Fruit fly (Drosophila melanogaster) whole organism, embryonic: ENCODE measurements around the gene CG46460.
A peak's percentile ranks its signal among the peaks of the same experiment; 100 is the strongest.

ENCODE experiments used
- Ada2b ChIP-seq: fragments of 200-800 bp; sonication (Bioruptor generic); IDR thresholded peaks from 2 replicates; pipeline ENCODE4 v1.3.6; 2022; ENCODE audit warnings: missing biosample characterization, missing genetic modification characterization
- Awh ChIP-seq: fragments of 200-800 bp; sonication (Bioruptor generic); IDR thresholded peaks from 2 replicates; pipeline ENCODE4, ENCODE4 v1.3.6; 2022; ENCODE audit warnings: missing biosample characterization, missing genetic modification characterization
- CG10209 ChIP-seq: fragments of 200-800 bp; sonication (Bioruptor generic); optimal IDR thresholded peaks from 3 replicates; lab custom pipeline; 2017; ENCODE audit warnings: missing biosample characterization, mild to moderate bottlenecking, missing genetic modification characterization, missing genetic modification reagents
- CG10959 ChIP-seq: fragments of 200-800 bp; sonication (Bioruptor generic); IDR thresholded peaks from 2 replicates; pipeline ENCODE4 v1.3.6; 2022; ENCODE audit warnings: missing biosample characterization, missing genetic modification characterization
- CG11085 ChIP-seq: fragments of 200-800 bp; sonication (Bioruptor generic); IDR thresholded peaks from 2 replicates; pipeline ENCODE4 v1.3.6; 2022; ENCODE audit warnings: missing biosample characterization, missing genetic modification characterization
- CG11695 ChIP-seq: fragments of 200-800 bp; sonication (Bioruptor generic); IDR thresholded peaks from 3 replicates; pipeline ENCODE4 v1.3.6; 2022; ENCODE audit warnings: missing biosample characterization, missing genetic modification characterization
- CG12769 ChIP-seq: fragments of 200-800 bp; sonication (Bioruptor generic); optimal IDR thresholded peaks from 2 replicates; lab custom pipeline; 2019; ENCODE audit warnings: missing biosample characterization, mild to moderate bottlenecking, missing genetic modification characterization, moderate library complexity
- CG12942 ChIP-seq: fragments of 200-800 bp; sonication (Bioruptor generic); optimal IDR thresholded peaks from 3 replicates; lab custom pipeline; 2016; ENCODE audit warnings: missing biosample characterization, missing genetic modification characterization
- CG13894 ChIP-seq: fragments of 200-800 bp; sonication (Bioruptor generic); optimal IDR thresholded peaks from 3 replicates; lab custom pipeline; 2018; ENCODE audit warnings: missing biosample characterization, mild to moderate bottlenecking, missing genetic modification characterization, moderate library complexity
- CG2116 ChIP-seq: fragments of 200-800 bp; sonication (Bioruptor generic); optimal IDR thresholded peaks from 3 replicates; lab custom pipeline; 2018; ENCODE audit warnings: missing biosample characterization, mild to moderate bottlenecking, missing genetic modification characterization
- CG2889 ChIP-seq: fragments of 200-800 bp; sonication (Bioruptor generic); IDR thresholded peaks from 3 replicates; pipeline ENCODE4 v1.3.6; 2022; ENCODE audit warnings: missing biosample characterization, missing genetic modification characterization
- CG30431 ChIP-seq: fragments of 200-800 bp; sonication (Bioruptor generic); optimal IDR thresholded peaks from 2 replicates; lab custom pipeline; 2017; ENCODE audit warnings: missing biosample characterization, missing genetic modification characterization
- CG32767 ChIP-seq: fragments of 200-800 bp; sonication (Bioruptor generic); IDR thresholded peaks from 2 replicates; pipeline ENCODE4 v1.3.6; 2022; ENCODE audit warnings: missing biosample characterization, missing genetic modification characterization
- CG42726 ChIP-seq: fragments of 200-800 bp; sonication (Bioruptor generic); IDR thresholded peaks from 2 replicates; pipeline ENCODE4 v1.3.6; 2022; ENCODE audit warnings: missing biosample characterization, missing genetic modification characterization; ENCODE audit not compliant: partially characterized antibody
- CG4707 ChIP-seq: fragments of 200-800 bp; sonication (Bioruptor generic); optimal IDR thresholded peaks from 2 replicates; lab custom pipeline; 2018; ENCODE audit warnings: missing biosample characterization, mild to moderate bottlenecking, missing genetic modification characterization, moderate library complexity
- CG6654 ChIP-seq: fragments of 200-800 bp; sonication (Bioruptor generic); optimal IDR thresholded peaks from 2 replicates; lab custom pipeline; 2017; ENCODE audit warnings: missing biosample characterization, mild to moderate bottlenecking, missing genetic modification characterization
- Dad ChIP-seq: fragments of 200-800 bp; sonication (Bioruptor generic); optimal IDR thresholded peaks from 3 replicates; lab custom pipeline; 2016; ENCODE audit warnings: missing biosample characterization, missing genetic modification characterization
- Dfd ChIP-seq, 2 experiments: fragments of >200 bp; optimal IDR thresholded peaks; 2 replicates each; lab custom pipeline; 2017; ENCODE audit warnings: missing biosample characterization in 2 of 2, missing genetic modification characterization in 2 of 2
- Fer3 ChIP-seq: fragments of 200-800 bp; sonication (Bioruptor generic); optimal IDR thresholded peaks from 2 replicates; lab custom pipeline; 2018; ENCODE audit warnings: missing biosample characterization, mild to moderate bottlenecking, missing genetic modification characterization, moderate library complexity
- HmgD ChIP-seq: fragments of 200-800 bp; sonication (Bioruptor generic); optimal IDR thresholded peaks from 3 replicates; lab custom pipeline; 2016; ENCODE audit warnings: missing biosample characterization, missing genetic modification characterization
- Hmx ChIP-seq: fragments of 200-800 bp; sonication (Bioruptor generic); optimal IDR thresholded peaks from 2 replicates; lab custom pipeline; 2016; ENCODE audit warnings: missing biosample characterization, missing genetic modification characterization
- Lim3 ChIP-seq: fragments of 200-800 bp; sonication (Bioruptor generic); IDR thresholded peaks from 2 replicates; pipeline ENCODE4 v1.3.6; 2022; ENCODE audit warnings: missing biosample characterization, missing genetic modification characterization
- Med ChIP-seq: fragments of 200-800 bp; sonication (Bioruptor generic); peaks from one replicate; lab custom pipeline; 2016; ENCODE audit warnings: missing biosample characterization, missing genetic modification characterization, mild to moderate bottlenecking, inconsistent platforms, moderate library complexity
- Mes4 ChIP-seq: fragments of 200-800 bp; sonication (Bioruptor generic); optimal IDR thresholded peaks from 2 replicates; lab custom pipeline; 2016; ENCODE audit warnings: missing biosample characterization, missing genetic modification characterization
- NfI ChIP-seq: fragments of 200-800 bp; sonication (Bioruptor generic); optimal IDR thresholded peaks from 3 replicates; lab custom pipeline; 2018; ENCODE audit warnings: missing biosample characterization, mild to moderate bottlenecking, missing genetic modification characterization, moderate library complexity
- Pdp1 ChIP-seq, 2 experiments: fragments of 200-800 bp; sonication (Bioruptor generic); optimal IDR thresholded peaks; 3 replicates each; lab custom pipeline; 2016; ENCODE audit warnings: missing biosample characterization in 2 of 2, missing genetic modification characterization in 2 of 2, mild to moderate bottlenecking in 1 of 2, moderate library complexity in 1 of 2
- Six4 ChIP-seq: fragments of 200-800 bp; sonication (Bioruptor generic); optimal IDR thresholded peaks from 2 replicates; lab custom pipeline; 2016; ENCODE audit warnings: missing biosample characterization, missing genetic modification characterization
- Spps ChIP-seq: fragments of 200-800 bp; sonication (Bioruptor generic); optimal IDR thresholded peaks from 2 replicates; lab custom pipeline; 2018; ENCODE audit warnings: missing biosample characterization, mild to moderate bottlenecking, missing genetic modification characterization
- TFAM ChIP-seq: fragments of 200-800 bp; sonication (Bioruptor generic); optimal IDR thresholded peaks from 2 replicates; lab custom pipeline; 2017; ENCODE audit warnings: missing biosample characterization, missing genetic modification characterization, inconsistent platforms
- Usf ChIP-seq: fragments of 200-800 bp; sonication (Bioruptor generic); optimal IDR thresholded peaks from 2 replicates; lab custom pipeline; 2017; ENCODE audit warnings: missing genotype, missing biosample characterization, missing genetic modification characterization
- ato ChIP-seq: fragments of 200-800 bp; sonication (Bioruptor generic); IDR thresholded peaks from 2 replicates; pipeline ENCODE4 v1.3.6; 2022; ENCODE audit warnings: missing biosample characterization, missing genetic modification characterization; ENCODE audit not compliant: partially characterized antibody
- bab2 ChIP-seq: fragments of 200-800 bp; sonication (Bioruptor generic); optimal IDR thresholded peaks from 2 replicates; lab custom pipeline; 2016; ENCODE audit warnings: missing biosample characterization, missing genetic modification characterization
- bbx ChIP-seq: fragments of 200-800 bp; sonication (Bioruptor generic); IDR thresholded peaks from 2 replicates; pipeline ENCODE4 v1.3.6; 2022; ENCODE audit warnings: missing biosample characterization, missing genetic modification characterization; ENCODE audit not compliant: partially characterized antibody
- bowl ChIP-seq: fragments of 200-800 bp; sonication (Bioruptor generic); IDR thresholded peaks from 2 replicates; pipeline ENCODE4 v1.3.6; 2022; ENCODE audit warnings: missing biosample characterization, missing genetic modification characterization
- esg ChIP-seq: fragments of 200-800 bp; sonication (Bioruptor generic); conservative IDR thresholded peaks from 2 replicates; pipeline ENCODE4 v1.3.6; 2022; ENCODE audit warnings: missing biosample characterization, missing genetic modification characterization
- gce ChIP-seq: fragments of 200-800 bp; sonication (Bioruptor generic); IDR thresholded peaks from 3 replicates; pipeline ENCODE4 v1.3.6; 2022; ENCODE audit warnings: missing biosample characterization, missing genetic modification characterization
- gcm2 ChIP-seq: fragments of 200-800 bp; sonication (Bioruptor generic); optimal IDR thresholded peaks from 2 replicates; lab custom pipeline; 2016; ENCODE audit warnings: missing biosample characterization, missing genetic modification characterization
- hth ChIP-seq: fragments of >200 bp; optimal IDR thresholded peaks from 2 replicates; lab custom pipeline; 2017; ENCODE audit warnings: inconsistent platforms
- nom ChIP-seq: fragments of 200-800 bp; sonication (Bioruptor generic); optimal IDR thresholded peaks from 2 replicates; lab custom pipeline; 2017; ENCODE audit warnings: missing biosample characterization, missing genetic modification characterization, mild to moderate bottlenecking, moderate library complexity, missing genetic modification reagents
- oc ChIP-seq: fragments of 200-800 bp; sonication (Bioruptor generic); optimal IDR thresholded peaks from 2 replicates; lab custom pipeline; 2018; ENCODE audit warnings: missing biosample characterization, mild to moderate bottlenecking, missing genetic modification characterization, moderate library complexity
- pho ChIP-seq: fragments of 200-800 bp; sonication (Bioruptor generic); optimal IDR thresholded peaks from 2 replicates; lab custom pipeline; 2016; ENCODE audit warnings: missing biosample characterization, missing genetic modification characterization
- rib ChIP-seq: fragments of 200-800 bp; sonication (Bioruptor generic); IDR thresholded peaks from 2 replicates; pipeline ENCODE4 v1.3.6; 2022; ENCODE audit warnings: missing biosample characterization, missing genetic modification characterization
- row ChIP-seq: fragments of 200-800 bp; sonication (Bioruptor generic); IDR thresholded peaks from 3 replicates; pipeline ENCODE4 v1.3.6; 2022; ENCODE audit warnings: missing biosample characterization, missing genetic modification characterization
- sc ChIP-seq, 3 experiments: fragments of >200 bp in 2 of 3; fragments of 200-800 bp in 1 of 3; sonication (Bioruptor generic) in 1 of 3; optimal IDR thresholded peaks; 2 replicates in 2 of 3; 3 replicates in 1 of 3; lab custom pipeline; 2017; ENCODE audit warnings: mild to moderate bottlenecking in 1 of 3, missing biosample characterization in 1 of 3, missing genetic modification characterization in 1 of 3, missing genetic modification reagents in 1 of 3
- scrt ChIP-seq: fragments of 200-800 bp; sonication (Bioruptor generic); optimal IDR thresholded peaks from 2 replicates; lab custom pipeline; 2018; ENCODE audit warnings: missing biosample characterization, mild to moderate bottlenecking, missing genetic modification characterization, moderate library complexity
- tap ChIP-seq: fragments of 200-800 bp; optimal IDR thresholded peaks from 3 replicates; lab custom pipeline; 2019; ENCODE audit warnings: missing biosample characterization, mild to moderate bottlenecking, missing genetic modification characterization, moderate library complexity
- tna ChIP-seq: fragments of 200-800 bp; sonication (Bioruptor generic); IDR thresholded peaks from 2 replicates; pipeline ENCODE4 v1.3.6; 2022; ENCODE audit warnings: missing biosample characterization, missing genetic modification characterization; ENCODE audit not compliant: partially characterized antibody
- tup ChIP-seq: fragments of 200-800 bp; sonication (Bioruptor generic); optimal IDR thresholded peaks from 2 replicates; lab custom pipeline; 2016; ENCODE audit warnings: missing biosample characterization, mild to moderate bottlenecking, missing genetic modification characterization, moderate library complexity
- vnd ChIP-seq: fragments of 200-800 bp; sonication (Bioruptor generic); IDR thresholded peaks from 3 replicates; pipeline ENCODE4 v1.3.6; 2022; ENCODE audit warnings: missing biosample characterization, missing genetic modification characterization; ENCODE audit not compliant: partially characterized antibody
- wek ChIP-seq: fragments of 200-800 bp; sonication (Bioruptor generic); optimal IDR thresholded peaks from 3 replicates; lab custom pipeline; 2018; ENCODE audit warnings: missing biosample characterization, mild to moderate bottlenecking, missing genetic modification characterization, moderate library complexity

Gene CG46460

dm6 chr3L:4259102-4259558 is 32.0 kb upstream of the CG46460 start, which contains the start of the genes CG15011 and CG1309 (continued):
- TF ChIP-seq ato (no peak), CG10209 (GFP tag; lab: Kevin White, UChicago) (peak; percentile 77), CG13894 (tag; lab: Kevin White, UChicago) (peak; percentile 82), Usf (GFP tag; lab: Kevin White, UChicago) (peak; percentile 51), CG42726 (GFP tag; lab: Robert Waterston, UW) (no peak), bbx (GFP tag; lab: Robert Waterston, UW) (no peak), oc (tag; lab: Kevin White, UChicago) (peak; percentile 66), CG6654 (GFP tag; lab: Kevin White, UChicago) (peak; percentile 39), bowl (GFP tag; lab: Robert Waterston, UW) (no peak), tap (peak; percentile 67), CG2116 (peak; percentile 76), Hmx (peak; percentile 72), Pdp1 (GFP tag; optimal IDR thresholded peaks at IDR 0.05; lab: Kevin White, UChicago) (peak; percentile 82 to 88), sc (optimal IDR thresholded peaks at IDR 0.05; lab: Kevin White, UChicago) (no peak), sc (GFP tag; optimal IDR thresholded peaks at IDR 0.05; lab: Kevin White, UChicago) (peak; percentile 70), tna (GFP tag; lab: Robert Waterston, UW) (no peak), Lim3 (GFP tag; lab: Robert Waterston, UW) (no peak), CG12769 (tag; lab: Kevin White, UChicago) (peak; percentile 94), CG11085 (GFP tag; lab: Robert Waterston, UW) (no peak), hth (lab: Kevin White, UChicago) (no peak), CG11695 (GFP tag; lab: Robert Waterston, UW) (peak; percentile 73), rib (GFP tag; lab: Robert Waterston, UW) (0 out of 2 replicates have a peak, but pooled peaks have one; percentile 35), CG32767 (GFP tag; lab: Robert Waterston, UW) (peak; percentile 96), TFAM (GFP tag; lab: Kevin White, UChicago) (peak; percentile 17), wek (GFP tag; lab: Kevin White, UChicago) (no peak), esg (peak; percentile 72), tup (GFP tag; lab: Kevin White, UChicago) (peak; percentile 31), row (GFP tag; lab: Robert Waterston, UW) (peak; percentile 98), Med (GFP tag; lab: Kevin White, UChicago) (peak; percentile 97), CG30431 (GFP tag; lab: Kevin White, UChicago) (peak; percentile 40), Spps (tag; lab: Kevin White, UChicago) (peak; percentile 73), gce (GFP tag; lab: Robert Waterston, UW) (no peak), CG12942 (peak; percentile 60), Fer3 (tag; lab: Kevin White, UChicago) (peak; percentile 79), CG4707 (peak; percentile 28), CG2889 (peak; percentile 74; the same call in 2 of the 3 replicates), scrt (GFP tag; lab: Kevin White, UChicago) (peak; percentile 65), Awh (GFP tag; lab: Robert Waterston, UW) (peak; percentile 47; the same call in 1 of the 2 replicates), Mes4 (GFP tag; lab: Kevin White, UChicago) (peak; percentile 80), nom (GFP tag; lab: Kevin White, UChicago) (peak; percentile 60), Six4 (peak; percentile 79), NfI (peak; percentile 78), HmgD (peak; percentile 72), Ada2b (GFP tag; lab: Robert Waterston, UW) (peak; percentile 76), bab2 (GFP tag; lab: Kevin White, UChicago) (peak; percentile 87), pho (GFP tag; lab: Kevin White, UChicago) (peak; percentile 91), CG10959 (GFP tag; lab: Robert Waterston, UW) (peak; percentile 22; the same call in 1 of the 2 replicates), gcm2 (peak; percentile 14), vnd (GFP tag; lab: Robert Waterston, UW) (no peak), Dfd (GFP tag; optimal IDR thresholded peaks at IDR 0.05; lab: Kevin White, UChicago) (no peak), Dad (GFP tag; lab: Kevin White, UChicago) (peak; percentile 81)
